Fruit fly (Drosophila melanogaster) whole organism, embryonic: ENCODE data around the gene Pcd.

Experiments used
- Awh ChIP-seq: fragments of 200-800 bp; sonication (Bioruptor generic); IDR thresholded peaks from 2 replicates; pipeline ENCODE4, ENCODE4 v1.3.6; 2022; ENCODE audit warnings: missing biosample characterization, missing genetic modification characterization
- BtbVII ChIP-seq: fragments of 200-800 bp; sonication (Bioruptor generic); optimal IDR thresholded peaks from 3 replicates; lab custom pipeline; 2017; ENCODE audit warnings: missing biosample characterization, mild to moderate bottlenecking, missing genetic modification characterization
- CG10959 ChIP-seq: fragments of 200-800 bp; sonication (Bioruptor generic); IDR thresholded peaks from 2 replicates; pipeline ENCODE4 v1.3.6; 2022; ENCODE audit warnings: missing biosample characterization, missing genetic modification characterization
- CG12769 ChIP-seq: fragments of 200-800 bp; sonication (Bioruptor generic); optimal IDR thresholded peaks from 2 replicates; lab custom pipeline; 2019; ENCODE audit warnings: missing biosample characterization, mild to moderate bottlenecking, missing genetic modification characterization, moderate library complexity
- CG15479 ChIP-seq: fragments of 200-800 bp; sonication (Bioruptor generic); optimal IDR thresholded peaks from 3 replicates; lab custom pipeline; 2019; ENCODE audit warnings: missing biosample characterization, mild to moderate bottlenecking, missing genetic modification characterization, moderate library complexity
- CG15514 ChIP-seq: fragments of 200-800 bp; sonication (Bioruptor generic); optimal IDR thresholded peaks from 3 replicates; lab custom pipeline; 2017; ENCODE audit warnings: missing biosample characterization, missing genetic modification characterization, mild to moderate bottlenecking, moderate library complexity, missing genetic modification reagents
- CG16813 ChIP-seq: fragments of 200-800 bp; sonication (Bioruptor generic); IDR thresholded peaks from 3 replicates; pipeline ENCODE4 v1.3.6; 2022; ENCODE audit warnings: missing biosample characterization, missing genetic modification characterization; ENCODE audit not compliant: partially characterized antibody
- CG17829 ChIP-seq: fragments of 200-800 bp; optimal IDR thresholded peaks from 2 replicates; lab custom pipeline; 2019; ENCODE audit warnings: missing biosample characterization, mild to moderate bottlenecking, missing genetic modification characterization, moderate library complexity
- CG18764 ChIP-seq: fragments of 200-800 bp; sonication (Bioruptor generic); optimal IDR thresholded peaks from 3 replicates; lab custom pipeline; 2016; ENCODE audit warnings: missing biosample characterization, missing genetic modification characterization
- CG2889 ChIP-seq: fragments of 200-800 bp; sonication (Bioruptor generic); IDR thresholded peaks from 3 replicates; pipeline ENCODE4 v1.3.6; 2022; ENCODE audit warnings: missing biosample characterization, missing genetic modification characterization
- CG3163 ChIP-seq: fragments of 200-800 bp; sonication (Bioruptor generic); optimal IDR thresholded peaks from 3 replicates; lab custom pipeline; 2016; ENCODE audit warnings: missing biosample characterization, missing genetic modification characterization
- CG3281 ChIP-seq: fragments of 200-800 bp; sonication (Bioruptor generic); optimal IDR thresholded peaks from 3 replicates; lab custom pipeline; 2017; ENCODE audit warnings: missing biosample characterization, mild to moderate bottlenecking, missing genetic modification characterization
- CG6254 ChIP-seq: fragments of 200-800 bp; sonication (Bioruptor generic); optimal IDR thresholded peaks from 3 replicates; lab custom pipeline; 2017; ENCODE audit warnings: mild to moderate bottlenecking, missing biosample characterization, missing genetic modification reagents, missing genetic modification characterization
- CG8765 ChIP-seq: fragments of 200-800 bp; sonication (Bioruptor generic); IDR thresholded peaks from 2 replicates; pipeline ENCODE4 v1.3.6; 2022; ENCODE audit warnings: missing biosample characterization, missing genetic modification characterization
- Camta ChIP-seq: fragments of 200-800 bp; sonication (Bioruptor generic); optimal IDR thresholded peaks from 2 replicates; lab custom pipeline; 2016; ENCODE audit warnings: missing biosample characterization, missing genetic modification characterization
- CoRest ChIP-seq: fragments of 200-800 bp; sonication (Bioruptor generic); optimal IDR thresholded peaks from 3 replicates; lab custom pipeline; 2018; ENCODE audit warnings: missing biosample characterization, mild to moderate bottlenecking, missing genetic modification characterization, moderate library complexity
- CrebB ChIP-seq: fragments of 200-800 bp; sonication (Bioruptor generic); optimal IDR thresholded peaks from 3 replicates; lab custom pipeline; 2018; ENCODE audit warnings: missing biosample characterization, mild to moderate bottlenecking, missing genetic modification characterization
- Dek ChIP-seq: fragments of 200-800 bp; sonication (Bioruptor generic); optimal IDR thresholded peaks from 3 replicates; lab custom pipeline; 2019; ENCODE audit warnings: missing biosample characterization, mild to moderate bottlenecking, missing genetic modification characterization, moderate library complexity
- Eip74EF ChIP-seq, 2 experiments: fragments of 200-800 bp in 1 of 2; fragments of >200 bp in 1 of 2; sonication (Bioruptor generic) in 1 of 2; optimal IDR thresholded peaks; 2 replicates each; lab custom pipeline; 2017 to 2019; ENCODE audit warnings: missing biosample characterization in 2 of 2, missing genetic modification characterization in 2 of 2, mild to moderate bottlenecking in 1 of 2, moderate library complexity in 1 of 2
- Elba2 ChIP-seq: fragments of 200-800 bp; sonication (Bioruptor generic); optimal IDR thresholded peaks from 3 replicates; lab custom pipeline; 2016; ENCODE audit warnings: missing biosample characterization, missing genetic modification characterization
- HHEX ChIP-seq: fragments of 200-800 bp; sonication (Bioruptor generic); optimal IDR thresholded peaks from 3 replicates; lab custom pipeline; 2017; ENCODE audit warnings: missing biosample characterization, mild to moderate bottlenecking, missing genetic modification characterization, missing genetic modification reagents
- HmgZ ChIP-seq: fragments of 200-800 bp; sonication (Bioruptor generic); optimal IDR thresholded peaks from 2 replicates; lab custom pipeline; 2018; ENCODE audit warnings: missing biosample characterization, mild to moderate bottlenecking, missing genetic modification characterization
- Hr39 ChIP-seq: fragments of >200 bp; optimal IDR thresholded peaks from 2 replicates; lab custom pipeline; 2017
- MBD-R2 ChIP-seq: fragments of 200-800 bp; sonication (Bioruptor generic); IDR thresholded peaks from 2 replicates; pipeline ENCODE4 v1.3.6; 2022; ENCODE audit warnings: missing biosample characterization, missing genetic modification characterization
- NC2β ChIP-seq: fragments of 200-800 bp; sonication (Bioruptor generic); optimal IDR thresholded peaks from 2 replicates; lab custom pipeline; 2016; ENCODE audit warnings: missing biosample characterization, missing genetic modification characterization
- Optix ChIP-seq: fragments of 200-800 bp; sonication (Bioruptor generic); IDR thresholded peaks from 3 replicates; pipeline ENCODE4 v1.3.6; 2022; ENCODE audit warnings: missing biosample characterization, missing genetic modification characterization
- Rfx ChIP-seq: fragments of 200-800 bp; sonication (Bioruptor generic); IDR thresholded peaks from 2 replicates; pipeline ENCODE4 v1.3.6; 2022; ENCODE audit warnings: missing biosample characterization, missing genetic modification characterization
- Rx ChIP-seq: fragments of 200-800 bp; sonication (Bioruptor generic); IDR thresholded peaks from 2 replicates; pipeline ENCODE4 v1.3.6; 2022; ENCODE audit warnings: missing biosample characterization, missing genetic modification characterization
- Sin3A ChIP-seq: fragments of >200 bp; optimal IDR thresholded peaks from 2 replicates; lab custom pipeline; 2018
- Spps ChIP-seq: fragments of 200-800 bp; sonication (Bioruptor generic); optimal IDR thresholded peaks from 2 replicates; lab custom pipeline; 2018; ENCODE audit warnings: missing biosample characterization, mild to moderate bottlenecking, missing genetic modification characterization
- TFAM ChIP-seq: fragments of 200-800 bp; sonication (Bioruptor generic); optimal IDR thresholded peaks from 2 replicates; lab custom pipeline; 2017; ENCODE audit warnings: missing biosample characterization, missing genetic modification characterization, inconsistent platforms
- Xbp1 ChIP-seq: fragments of 200-800 bp; sonication (Bioruptor generic); optimal IDR thresholded peaks from 3 replicates; lab custom pipeline; 2016; ENCODE audit warnings: missing biosample characterization, mild to moderate bottlenecking, missing genetic modification characterization
- chm ChIP-seq: fragments of 200-800 bp; sonication (Bioruptor generic); IDR thresholded peaks from 2 replicates; pipeline ENCODE4 v1.3.6; 2022; ENCODE audit warnings: missing biosample characterization, missing genetic modification characterization
- cwo ChIP-seq: fragments of 200-800 bp; sonication (Bioruptor generic); optimal IDR thresholded peaks from 3 replicates; lab custom pipeline; 2017; ENCODE audit warnings: missing biosample characterization, missing genetic modification characterization, mild to moderate bottlenecking, moderate library complexity, missing genetic modification reagents
- da ChIP-seq: fragments of 200-800 bp; sonication (Bioruptor generic); optimal IDR thresholded peaks from 2 replicates; lab custom pipeline; 2016; ENCODE audit warnings: missing biosample characterization, missing genetic modification characterization
- dpn ChIP-seq, 2 experiments: fragments of 200-800 bp; sonication (Bioruptor generic); optimal IDR thresholded peaks; 3 replicates each; lab custom pipeline; 2016; ENCODE audit warnings: missing biosample characterization in 2 of 2, missing genetic modification characterization in 2 of 2
- exex ChIP-seq: fragments of 200-800 bp; sonication (Bioruptor generic); optimal IDR thresholded peaks from 4 replicates; lab custom pipeline; 2018; ENCODE audit warnings: missing biosample characterization, mild to moderate bottlenecking, missing genetic modification characterization, moderate library complexity
- hkb ChIP-seq, 2 experiments: fragments of 200-800 bp in 1 of 2; fragments of >200 bp in 1 of 2; sonication (Bioruptor generic) in 1 of 2; IDR thresholded peaks in 1 of 2; optimal IDR thresholded peaks in 1 of 2; 2 replicates each; pipeline versions ENCODE4 v1.3.6 to Lab custom; 2017 to 2022; ENCODE audit warnings: missing biosample characterization in 1 of 2, missing genetic modification characterization in 1 of 2
- lab ChIP-seq: fragments of 200-800 bp; sonication (Bioruptor generic); optimal IDR thresholded peaks from 3 replicates; lab custom pipeline; 2017; ENCODE audit warnings: missing biosample characterization, missing genetic modification characterization, mild to moderate bottlenecking, moderate library complexity, missing genetic modification reagents
- lbe ChIP-seq: fragments of 200-800 bp; sonication (Bioruptor generic); optimal IDR thresholded peaks from 2 replicates; lab custom pipeline; 2016; ENCODE audit warnings: missing biosample characterization, mild to moderate bottlenecking, missing genetic modification characterization
- lov ChIP-seq, 2 experiments: fragments of 200-800 bp in 1 of 2; fragments of >200 bp in 1 of 2; sonication (Bioruptor generic) in 1 of 2; IDR thresholded peaks in 1 of 2; optimal IDR thresholded peaks in 1 of 2; 2 replicates in 1 of 2; 3 replicates in 1 of 2; pipeline versions ENCODE4 v1.3.6 to Lab custom; 2017 to 2022; ENCODE audit warnings: missing biosample characterization in 1 of 2, missing genetic modification characterization in 1 of 2
- nerfin-2 ChIP-seq: fragments of 200-800 bp; sonication (Bioruptor generic); IDR thresholded peaks from 2 replicates; pipeline ENCODE4 v1.3.6; 2022; ENCODE audit warnings: missing biosample characterization, missing genetic modification characterization; ENCODE audit not compliant: partially characterized antibody
- oc ChIP-seq: fragments of 200-800 bp; sonication (Bioruptor generic); optimal IDR thresholded peaks from 2 replicates; lab custom pipeline; 2018; ENCODE audit warnings: missing biosample characterization, mild to moderate bottlenecking, missing genetic modification characterization, moderate library complexity
- pnt ChIP-seq: fragments of 200-800 bp; sonication (Bioruptor generic); optimal IDR thresholded peaks from 3 replicates; lab custom pipeline; 2016; ENCODE audit warnings: missing biosample characterization, missing genetic modification characterization
- sens-2 ChIP-seq: fragments of 200-800 bp; sonication (Bioruptor generic); IDR thresholded peaks from 2 replicates; pipeline ENCODE4 v1.3.6; 2022; ENCODE audit warnings: missing biosample characterization, missing genetic modification characterization
- slou ChIP-seq: fragments of 200-800 bp; sonication (Bioruptor generic); optimal IDR thresholded peaks from 3 replicates; lab custom pipeline; 2016; ENCODE audit warnings: missing biosample characterization, missing genetic modification characterization
- unc-4 ChIP-seq: fragments of 200-800 bp; sonication (Bioruptor generic); IDR thresholded peaks from 2 replicates; pipeline ENCODE4 v1.3.6; 2022; ENCODE audit warnings: missing biosample characterization, missing genetic modification characterization; ENCODE audit not compliant: partially characterized antibody
- vvl ChIP-seq: fragments of 200-800 bp; sonication (Bioruptor generic); IDR thresholded peaks from 2 replicates; pipeline ENCODE4 v1.3.6; 2022; ENCODE audit warnings: missing biosample characterization, missing genetic modification characterization
- zfh1 ChIP-seq: fragments of 200-800 bp; sonication (Bioruptor generic); IDR thresholded peaks from 3 replicates; pipeline ENCODE4 v1.3.6; 2022; ENCODE audit warnings: missing biosample characterization, missing genetic modification characterization

The Pcd gene

DNA sequence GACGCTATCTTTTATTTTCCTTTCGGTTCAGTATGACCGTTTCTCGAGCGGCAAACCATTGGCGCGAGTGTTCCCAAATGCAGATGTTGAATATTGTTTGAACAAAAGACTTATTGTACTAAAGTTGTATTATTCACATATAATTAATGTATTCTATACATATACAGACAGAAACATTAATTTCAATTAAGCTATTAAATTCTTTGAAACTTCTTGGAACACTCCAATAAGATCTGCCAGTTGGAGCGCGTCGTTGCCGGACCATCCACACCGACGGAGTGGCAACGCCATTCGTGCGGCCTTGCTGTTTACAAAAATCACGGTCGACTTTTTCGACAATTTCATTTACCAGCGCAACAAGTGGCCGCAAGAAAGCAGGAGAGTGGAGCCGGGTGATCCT, 22.1 kb downstream of the Pcd start, which contains the start of the genes Wdr24 and IntS11 (continued):
- peak; percentile 30 for TF ChIP-seq CG6254 (GFP tag; lab: Kevin White, UChicago)
- TF ChIP-seq hkb (optimal IDR thresholded peaks at IDR 0.05; lab: Kevin White, UChicago), result peak; percentile 97
- TF ChIP-seq hkb (GFP tag; IDR thresholded peaks at IDR 0.05; lab: Robert Waterston, UW), result peak; percentile 73
- TF ChIP-seq CG15479 (GFP tag; lab: Kevin White, UChicago), result no peak
- peak; percentile 69 for TF ChIP-seq HHEX (GFP tag; lab: Kevin White, UChicago)
- TF ChIP-seq vvl (GFP tag; lab: Robert Waterston, UW), result peak; percentile 96
- TF ChIP-seq da (GFP tag; lab: Kevin White, UChicago), result no peak
- TF ChIP-seq BtbVII (GFP tag; lab: Kevin White, UChicago), result peak; percentile 27
- peak; percentile 81 for TF ChIP-seq zfh1 (GFP tag; lab: Robert Waterston, UW)
- peak; percentile 87 for TF ChIP-seq Rx
- TF ChIP-seq nerfin-2, result 0 out of 2 replicates have a peak, but pooled peaks have one; percentile 9
- TF ChIP-seq cwo (GFP tag; lab: Kevin White, UChicago), result peak; percentile 62
- 0 out of 2 replicates have a peak, but pooled peaks have one; percentile 30 for TF ChIP-seq CG10959
- TF ChIP-seq CG18764 (GFP tag; lab: Kevin White, UChicago), result peak; percentile 53
- TF ChIP-seq lab (GFP tag; lab: Kevin White, UChicago), result no peak
- TF ChIP-seq NC2β (GFP tag; lab: Kevin White, UChicago), result peak; percentile 50
- TF ChIP-seq pnt (GFP tag; lab: Kevin White, UChicago), result peak; percentile 61
- TF ChIP-seq CG17829 (tag; lab: Kevin White, UChicago), result peak; percentile 79
- peak; percentile 85; the same call in 1 of the 2 replicates for TF ChIP-seq CG8765 (GFP tag; lab: Robert Waterston, UW)
- 0 out of 3 replicates have a peak, but pooled peaks have one; percentile 26 for TF ChIP-seq CG16813 (GFP tag; lab: Robert Waterston, UW)
- TF ChIP-seq Rfx (GFP tag; lab: Robert Waterston, UW), result peak; percentile 97
- no peak for TF ChIP-seq lov (optimal IDR thresholded peaks at IDR 0.05; lab: Kevin White, UChicago)
- no peak for TF ChIP-seq lov (GFP tag; IDR thresholded peaks at IDR 0.05; lab: Robert Waterston, UW)
- TF ChIP-seq Hr39 (lab: Kevin White, UChicago), result no peak
- peak; percentile 92 for TF ChIP-seq Elba2 (GFP tag; lab: Kevin White, UChicago)
- TF ChIP-seq exex (tag; lab: Kevin White, UChicago), result peak; percentile 60
- peak; percentile 84 for TF ChIP-seq CG2889 (GFP tag; lab: Robert Waterston, UW)
- TF ChIP-seq HmgZ, result peak; percentile 94
- no peak for TF ChIP-seq CG12769
- no peak for TF ChIP-seq Eip74EF (GFP tag; optimal IDR thresholded peaks at IDR 0.05; lab: Kevin White, UChicago)
- TF ChIP-seq CG15514 (GFP tag; lab: Kevin White, UChicago), result peak; percentile 84
- TF ChIP-seq Spps (tag; lab: Kevin White, UChicago), result no peak
- TF ChIP-seq TFAM, result no peak
- peak; percentile 57 for TF ChIP-seq slou (GFP tag; lab: Kevin White, UChicago)
- peak; percentile 30; the same call in 1 of the 2 replicates for TF ChIP-seq unc-4 (GFP tag; lab: Robert Waterston, UW)
- peak; percentile 82; the same call in 2 of the 3 replicates for TF ChIP-seq Optix (GFP tag; lab: Robert Waterston, UW)
- TF ChIP-seq Dek (tag; lab: Kevin White, UChicago), result peak; percentile 90
- peak; percentile 83 for TF ChIP-seq lbe (GFP tag; lab: Kevin White, UChicago)
- TF ChIP-seq CG3163, result no peak
- TF ChIP-seq Sin3A (lab: Kevin White, UChicago), result peak; percentile 93
- peak; percentile 98 for TF ChIP-seq MBD-R2 (GFP tag; lab: Robert Waterston, UW)
- TF ChIP-seq CG3281 (GFP tag; lab: Kevin White, UChicago), result peak; percentile 71
- peak; percentile 91 for TF ChIP-seq CoRest (tag; lab: Kevin White, UChicago)
- TF ChIP-seq Xbp1 (GFP tag; lab: Kevin White, UChicago), result peak; percentile 84
- peak; percentile 69 for TF ChIP-seq chm (GFP tag; lab: Robert Waterston, UW)
- no peak for TF ChIP-seq oc (tag; lab: Kevin White, UChicago)
- peak; percentile 79 for TF ChIP-seq CrebB (tag; lab: Kevin White, UChicago)
- TF ChIP-seq dpn (GFP tag; optimal IDR thresholded peaks at IDR 0.05; lab: Kevin White, UChicago), result peak; percentile 65 to 82
- peak; percentile 31 for TF ChIP-seq Camta (GFP tag; lab: Kevin White, UChicago)
- TF ChIP-seq Awh, result peak; percentile 74
- 0 out of 2 replicates have a peak, but pooled peaks have one; percentile 27 for TF ChIP-seq sens-2
